Worm (Caenorhabditis elegans) whole organism, young adult: ENCODE data around the gene ilcr-2.
A peak's percentile ranks its signal among the peaks of the same experiment; 100 is the strongest.

Experiments
- Y53F4B.3 ChIP-seq: fragments of 200-800 bp; sonication (Bioruptor generic); IDR thresholded peaks from 2 replicates; pipeline ENCODE4 v1.3.6; 2022; ENCODE audit warnings: missing genetic modification reagents, missing genetic modification characterization, missing compliant biosample characterization
- ama-1 ChIP-seq, 3 experiments: fragments of 150-350 bp in 1 of 3; sonication (generic microtip) in 2 of 3; optimal IDR thresholded peaks; 2 replicates each; lab custom pipeline; 2014 to 2018; ENCODE audit warnings: missing biosample characterization in 2 of 3, missing genetic modification characterization in 2 of 3, missing genetic modification reagents in 2 of 3
- aptf-2 ChIP-seq: fragments of 200-800 bp; sonication (Bioruptor generic); conservative IDR thresholded peaks from 2 replicates; pipeline ENCODE4 v1.3.6; 2022; ENCODE audit warnings: missing genetic modification reagents, missing genetic modification characterization, missing compliant biosample characterization
- dox-1 ChIP-seq: fragments of 200-800 bp; sonication (Bioruptor generic); IDR thresholded peaks from 2 replicates; pipeline ENCODE4 v1.3.6; 2022; ENCODE audit warnings: missing genetic modification reagents, missing genetic modification characterization, missing compliant biosample characterization
- hlh-12 ChIP-seq: sonication (generic microtip); optimal IDR thresholded peaks from 2 replicates; lab custom pipeline; 2016; ENCODE audit warnings: missing genetic modification characterization, missing compliant biosample characterization
- lin-35 ChIP-seq, 3 experiments: fragments of 150-350 bp in 2 of 3; sonication (generic microtip) in 1 of 3; optimal IDR thresholded peaks; 2 replicates each; lab custom pipeline; 2014 to 2018; ENCODE audit warnings: missing biosample characterization in 3 of 3, missing genetic modification characterization in 3 of 3, missing genetic modification reagents in 3 of 3
- lsl-1 ChIP-seq: fragments of 200-800 bp; sonication (Bioruptor generic); optimal IDR thresholded peaks from 2 replicates; lab custom pipeline; 2018; ENCODE audit warnings: mild to moderate bottlenecking, missing genetic modification characterization, moderate library complexity, missing compliant biosample characterization
- madf-3 ChIP-seq: fragments of 200-800 bp; sonication (Bioruptor generic); IDR thresholded peaks from 2 replicates; pipeline ENCODE4 v1.3.6; 2022; ENCODE audit warnings: missing genetic modification reagents, missing genetic modification characterization, missing compliant biosample characterization
- snpc-4 ChIP-seq, 5 experiments: fragments of 150-350 bp in 1 of 5; sonication (generic microtip) in 4 of 5; optimal IDR thresholded peaks; 2 replicates each; lab custom pipeline; 2014 to 2018; ENCODE audit warnings: missing genetic modification characterization in 5 of 5, missing biosample characterization in 3 of 5, antibody characterized with exemption in 2 of 5, mild to moderate bottlenecking in 2 of 5, missing compliant biosample characterization in 2 of 5, missing genotype in 2 of 5, moderate library complexity in 2 of 5, missing genetic modification reagents in 1 of 5
- sptf-2 ChIP-seq: fragments of 200-800 bp; sonication (Bioruptor generic); optimal IDR thresholded peaks from 2 replicates; lab custom pipeline; 2018; ENCODE audit warnings: mild to moderate bottlenecking, missing genetic modification characterization, missing compliant biosample characterization
- unc-62 ChIP-seq: fragments of 150-350 bp; optimal IDR thresholded peaks from 2 replicates; lab custom pipeline; 2014; ENCODE audit warnings: missing biosample characterization, missing genetic modification reagents, missing genetic modification characterization
- ztf-25 ChIP-seq: fragments of 200-800 bp; sonication (Bioruptor generic); IDR thresholded peaks from 2 replicates; pipeline ENCODE4 v1.3.6; 2022; ENCODE audit warnings: missing genetic modification reagents, missing genetic modification characterization, missing compliant biosample characterization
- ztf-6 ChIP-seq: fragments of 200-800 bp; sonication (Bioruptor generic); IDR thresholded peaks from 2 replicates; pipeline ENCODE4 v1.3.6; 2022; ENCODE audit warnings: missing genetic modification reagents, missing genetic modification characterization, missing compliant biosample characterization

- TF ChIP-seq lin-35 (GFP tag; optimal IDR thresholded peaks at IDR 0.05; lab: Kevin White, UChicago), result peak in 1 of 3 experiments; percentile 13
- TF ChIP-seq ztf-6 (GFP tag; lab: Robert Waterston, UW), result no peak
- no peak for TF ChIP-seq hlh-12 (tag; lab: Kevin White, UChicago)
- TF ChIP-seq dox-1 (GFP tag; lab: Robert Waterston, UW), result 0 out of 2 replicates have a peak, but pooled peaks have one; percentile 39
- TF ChIP-seq madf-3, result no peak
- peak; percentile 45 for TF ChIP-seq lsl-1 (GFP tag; lab: Kevin White, UChicago)
- TF ChIP-seq Y53F4B.3 (GFP tag; lab: Robert Waterston, UW), result no peak
- no peak for TF ChIP-seq sptf-2 (GFP tag; lab: Kevin White, UChicago)
- no peak for TF ChIP-seq ztf-25 (GFP tag; lab: Robert Waterston, UW)
- TF ChIP-seq aptf-2 (GFP tag; lab: Robert Waterston, UW), result 0 out of 2 replicates have a peak, but pooled peaks have one; percentile 38
- TF ChIP-seq ama-1 (optimal IDR thresholded peaks at IDR 0.05; lab: Kevin White, UChicago), result no peak
- no peak for TF ChIP-seq ama-1 (GFP tag; optimal IDR thresholded peaks at IDR 0.05; lab: Kevin White, UChicago)
- no peak for TF ChIP-seq snpc-4 (GFP tag; optimal IDR thresholded peaks at IDR 0.05; lab: Kevin White, UChicago)
- TF ChIP-seq snpc-4 (tag; optimal IDR thresholded peaks at IDR 0.05; lab: Kevin White, UChicago), result peak in 1 of 4 experiments; percentile 13
- TF ChIP-seq unc-62 (GFP tag; lab: Kevin White, UChicago), result no peak
Measured at ce11 chrII:5511417-5512353, 36.6 kb downstream of the ilcr-2 start.
